Fruit fly (Drosophila melanogaster): Measurements from ENCODE around the gene noi.
A peak's percentile ranks its signal among the peaks of the same experiment; 100 is the strongest.

Gene noi

DNA sequence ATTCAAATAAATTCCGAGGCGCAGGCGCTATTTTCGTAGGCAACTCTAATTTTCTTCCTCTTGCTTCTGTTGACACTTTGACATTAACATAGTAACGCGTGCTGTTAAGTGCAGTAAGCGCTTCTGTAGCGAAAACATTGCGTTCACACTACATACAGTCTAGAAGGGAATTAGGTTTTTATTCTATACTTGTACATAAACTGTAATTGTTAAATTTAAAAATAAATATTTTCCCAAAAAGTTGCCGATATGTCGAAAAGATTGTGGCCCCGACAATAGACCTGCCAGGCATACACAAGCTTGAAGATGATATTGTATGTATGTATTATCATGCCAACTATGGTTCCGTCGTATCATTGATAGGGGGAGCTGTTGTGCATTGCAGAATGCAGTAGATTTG, 15.2 kb upstream of the noi start, which contains the start of gene asl (continued):
- peak; percentile 61 for TF ChIP-seq CG9797 (GFP tag; optimal IDR thresholded peaks at IDR 0.05)
- TF ChIP-seq PHDP (tag; optimal IDR thresholded peaks at IDR 0.05) = peak; percentile 63
- no peak for TF ChIP-seq CG3407 (GFP tag; optimal IDR thresholded peaks at IDR 0.05)
- TF ChIP-seq CG1792 (GFP tag; optimal IDR thresholded peaks at IDR 0.05) = peak; percentile 24
- peak; percentile 56 for TF ChIP-seq CG18619 (GFP tag; optimal IDR thresholded peaks at IDR 0.05)
- TF ChIP-seq CG12659 (GFP tag; optimal IDR thresholded peaks at IDR 0.05) = peak; percentile 88
- TF ChIP-seq org-1 (GFP tag; optimal IDR thresholded peaks at IDR 0.05) = no peak
- peak; percentile 51 for TF ChIP-seq gro (GFP tag; optimal IDR thresholded peaks at IDR 0.05)
- TF ChIP-seq CG2129 (GFP tag; IDR thresholded peaks at IDR 0.05; ENCODE audit: partially characterized antibody) = no peak
- peak; percentile 59 for TF ChIP-seq CG4854 (GFP tag; optimal IDR thresholded peaks at IDR 0.05)
- no peak for TF ChIP-seq CG15073 (GFP tag; optimal IDR thresholded peaks at IDR 0.05)
- no peak for TF ChIP-seq CG10274 (GFP tag; optimal IDR thresholded peaks at IDR 0.05)
- peak; percentile 31 for TF ChIP-seq dm (GFP tag; optimal IDR thresholded peaks at IDR 0.05)
- peak; percentile 33 for TF ChIP-seq Nf-YB (GFP tag; optimal IDR thresholded peaks at IDR 0.05)
- peak; percentile 19 for TF ChIP-seq CG12219 (GFP tag; optimal IDR thresholded peaks at IDR 0.05)
- peak; percentile 44; the same call in 1 of the 2 replicates for TF ChIP-seq Bgb (GFP tag; IDR thresholded peaks at IDR 0.05; ENCODE audit: partially characterized antibody)
- no peak for TF ChIP-seq scrt (GFP tag; optimal IDR thresholded peaks at IDR 0.05)
- TF ChIP-seq CG14860 (GFP tag; IDR thresholded peaks at IDR 0.05; ENCODE audit: partially characterized antibody) = no peak
- TF ChIP-seq CG16815 (GFP tag; optimal IDR thresholded peaks at IDR 0.05) = peak; percentile 39
- peak; percentile 20 for TF ChIP-seq repo (GFP tag; optimal IDR thresholded peaks at IDR 0.05)
- TF ChIP-seq HLH54F (GFP tag; optimal IDR thresholded peaks at IDR 0.05) = peak; percentile 60
- no peak for TF ChIP-seq pfk (GFP tag; optimal IDR thresholded peaks at IDR 0.05)
- TF ChIP-seq klu (GFP tag; IDR thresholded peaks at IDR 0.05) = no peak
- TF ChIP-seq Dad (GFP tag; optimal IDR thresholded peaks at IDR 0.05) = peak; percentile 7
- peak; percentile 65 for TF ChIP-seq dmrt11E (tag; optimal IDR thresholded peaks at IDR 0.05)
- peak; percentile 19; the same call in 1 of the 2 replicates for TF ChIP-seq rib (GFP tag; IDR thresholded peaks at IDR 0.05)
- peak; percentile 11 for TF ChIP-seq CG9609 (GFP tag; optimal IDR thresholded peaks at IDR 0.05)
- peak; percentile 62 for TF ChIP-seq CG13123 (GFP tag; optimal IDR thresholded peaks at IDR 0.05)
- no peak for TF ChIP-seq CG5180 (GFP tag; optimal IDR thresholded peaks at IDR 0.05)
- TF ChIP-seq CG13894 (tag; optimal IDR thresholded peaks at IDR 0.05) = peak; percentile 68
- peak; percentile 5 for TF ChIP-seq CG6765 (GFP tag; optimal IDR thresholded peaks at IDR 0.05)
- peak; percentile 51 for TF ChIP-seq zfh2 (GFP tag; optimal IDR thresholded peaks at IDR 0.05)
- TF ChIP-seq Atf3 (GFP tag; optimal IDR thresholded peaks at IDR 0.05) = no peak
- peak; percentile 26 for TF ChIP-seq Spps (tag; optimal IDR thresholded peaks at IDR 0.05)
- TF ChIP-seq inv (GFP tag; IDR thresholded peaks at IDR 0.05; ENCODE audit: partially characterized antibody) = no peak
- TF ChIP-seq twi (tag; optimal IDR thresholded peaks at IDR 0.05) = peak; percentile 62
- peak; percentile 69 for TF ChIP-seq vvl (GFP tag; IDR thresholded peaks at IDR 0.05)
- TF ChIP-seq CG1647 (GFP tag; optimal IDR thresholded peaks at IDR 0.05) = peak; percentile 56
- no peak for TF ChIP-seq CG31388 (GFP tag; optimal IDR thresholded peaks at IDR 0.05)
- TF ChIP-seq CG34422 (GFP tag; IDR thresholded peaks at IDR 0.05) = peak; percentile 64; the same call in 1 of the 3 replicates
- peak; percentile 37; the same call in 1 of the 3 replicates for TF ChIP-seq CG14050 (GFP tag; IDR thresholded peaks at IDR 0.05)
- 0 out of 3 replicates have a peak, but pooled peaks have one; percentile 29 for TF ChIP-seq Mrtf (GFP tag; IDR thresholded peaks at IDR 0.05)
- peak; percentile 62 for TF ChIP-seq slbo (GFP tag; IDR thresholded peaks at IDR 0.05)
- TF ChIP-seq luna (GFP tag; optimal IDR thresholded peaks at IDR 0.05) = no peak
- TF ChIP-seq CG33213 (GFP tag; optimal IDR thresholded peaks at IDR 0.05) = peak; percentile 66
- no peak for TF ChIP-seq sqz (GFP tag; optimal IDR thresholded peaks at IDR 0.05)
- TF ChIP-seq CG8281 (tag; optimal IDR thresholded peaks at IDR 0.05) = no peak
- TF ChIP-seq gem (tag; optimal IDR thresholded peaks at IDR 0.05) = peak; percentile 79
- TF ChIP-seq grn (GFP tag; optimal IDR thresholded peaks at IDR 0.05) = no peak
- no peak for TF ChIP-seq Neu2 (GFP tag; optimal IDR thresholded peaks at IDR 0.05; ENCODE audit: borderline replicate concordance)

Measured in whole organism, embryonic.